Worm (Caenorhabditis elegans) whole organism, late embryonic: ENCODE data around the gene grl-1.

Experiments used
- ahr-1 ChIP-seq: sonication (generic microtip); optimal IDR thresholded peaks from 2 replicates; lab custom pipeline; 2016; ENCODE audit warnings: missing genetic modification characterization, missing compliant biosample characterization
- ama-1 ChIP-seq: fragments of 150-350 bp; optimal IDR thresholded peaks from 2 replicates; lab custom pipeline; 2014
- che-1 ChIP-seq: sonication (generic microtip); optimal IDR thresholded peaks from 2 replicates; lab custom pipeline; 2016; ENCODE audit warnings: mild to moderate bottlenecking, missing genetic modification characterization, missing compliant biosample characterization
- elt-2 ChIP-seq: sonication (generic microtip); optimal IDR thresholded peaks from 2 replicates; lab custom pipeline; 2016; ENCODE audit warnings: missing genetic modification reagents, missing genetic modification characterization, missing compliant biosample characterization
- lin-11 ChIP-seq: fragments of 200-800 bp; sonication (Bioruptor generic); optimal IDR thresholded peaks from 2 replicates; lab custom pipeline; 2018; ENCODE audit warnings: mild to moderate bottlenecking, missing genetic modification characterization, missing compliant biosample characterization
- nfya-1 ChIP-seq: sonication (generic microtip); optimal IDR thresholded peaks from 2 replicates; lab custom pipeline; 2017; ENCODE audit warnings: missing genetic modification characterization, mild to moderate bottlenecking, missing compliant biosample characterization, antibody characterized with exemption, moderate library complexity

DNA sequence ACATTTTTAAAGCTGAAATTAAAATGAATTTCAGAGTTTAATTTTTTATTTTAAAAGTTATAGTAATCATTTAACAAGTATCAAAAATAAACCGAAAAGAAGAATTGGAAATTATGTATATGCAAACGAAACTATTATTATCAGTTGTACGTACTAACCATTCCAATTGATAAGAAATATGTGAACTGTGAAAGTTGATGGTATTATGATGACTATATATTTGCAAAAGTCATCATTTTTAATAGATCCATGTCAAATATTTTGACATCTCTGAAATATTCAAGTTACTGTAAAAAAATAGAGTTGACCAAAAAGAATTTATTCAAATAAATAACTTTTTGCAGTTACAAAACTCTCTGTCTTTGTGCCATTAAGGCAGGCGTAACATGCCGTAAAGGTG, 14.4 kb upstream of the grl-1 start, which contains the start of gene ugt-48:
- TF ChIP-seq lin-11 (tag; lab: Kevin White, UChicago): no peak
- no peak for TF ChIP-seq ahr-1 (tag; lab: Kevin White, UChicago)
- no peak for TF ChIP-seq ama-1
- no peak for TF ChIP-seq elt-2 (tag; lab: Kevin White, UChicago)
- TF ChIP-seq che-1: no peak
- no peak for TF ChIP-seq nfya-1
